Worm (Caenorhabditis elegans) whole organism, L4 larva: Measurements from ENCODE around the gene hira-1.

Experiments
- egl-27 ChIP-seq: sonication (generic microtip); optimal IDR thresholded peaks from 3 replicates; lab custom pipeline; 2017; ENCODE audit warnings: missing biosample characterization, missing genetic modification reagents, missing genetic modification characterization
- egl-43 ChIP-seq: fragments of 200-800 bp; sonication (Bioruptor generic); IDR thresholded peaks from 2 replicates; pipeline ENCODE4 v1.3.6; 2022; ENCODE audit warnings: missing genetic modification reagents, missing genetic modification characterization, missing compliant biosample characterization
- madf-5 ChIP-seq, 2 experiments: fragments of 200-800 bp; sonication (Bioruptor generic); IDR thresholded peaks; 2 replicates each; pipeline ENCODE4 v1.3.6; 2022; ENCODE audit warnings: missing compliant biosample characterization in 2 of 2, missing genetic modification characterization in 2 of 2
- nhr-76 ChIP-seq: fragments of 150-350 bp; optimal IDR thresholded peaks from 2 replicates; lab custom pipeline; 2014; ENCODE audit warnings: missing biosample characterization, missing genetic modification characterization
- skn-1 ChIP-seq: fragments of 150-350 bp; optimal IDR thresholded peaks from 2 replicates; lab custom pipeline; 2014; ENCODE audit warnings: missing biosample characterization, missing genetic modification characterization
- zag-1 ChIP-seq: fragments of 150-350 bp; optimal IDR thresholded peaks from 2 replicates; lab custom pipeline; 2014; ENCODE audit warnings: missing biosample characterization, missing genetic modification characterization

DNA sequence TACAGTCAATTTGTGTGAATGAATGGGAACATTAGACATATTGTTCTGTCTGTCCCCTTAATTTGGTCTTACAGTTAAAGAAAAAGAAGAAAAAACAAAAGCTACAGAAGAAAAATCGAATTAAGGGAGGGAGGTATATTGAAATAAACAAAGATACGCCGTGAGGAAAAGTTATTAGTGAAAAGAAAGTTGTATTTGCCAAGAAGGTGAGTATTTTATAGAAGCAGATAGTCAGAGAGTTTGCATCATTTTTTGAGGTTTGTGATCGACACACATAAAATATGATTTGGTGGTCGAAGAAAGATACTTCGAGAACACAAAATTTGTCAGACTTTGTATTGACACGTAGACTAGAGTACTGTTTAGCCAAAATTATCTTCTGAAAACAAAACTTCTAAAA, 9.4 kb downstream of the hira-1 start:
- no peak for TF ChIP-seq egl-43 (GFP tag; lab: Robert Waterston, UW)
- no peak for TF ChIP-seq skn-1
- no peak for TF ChIP-seq nhr-76 (tag; lab: Kevin White, UChicago)
- TF ChIP-seq zag-1 (tag; lab: Kevin White, UChicago): no peak
- TF ChIP-seq madf-5 (GFP tag; IDR thresholded peaks at IDR 0.05; lab: Robert Waterston, UW): no peak
- TF ChIP-seq egl-27 (tag; lab: Kevin White, UChicago): no peak
